Worm (Caenorhabditis elegans) whole organism, L1 larva: ENCODE data around the gene clec-126.

Source experiments
- C04F5.9 ChIP-seq: sonication (generic microtip); optimal IDR thresholded peaks from 2 replicates; lab custom pipeline; 2016; ENCODE audit warnings: missing genetic modification characterization, missing compliant biosample characterization
- blmp-1 ChIP-seq: fragments of 150-350 bp; optimal IDR thresholded peaks from 2 replicates; lab custom pipeline; 2014; ENCODE audit warnings: missing biosample characterization, missing genetic modification characterization
- elt-3 ChIP-seq, 6 experiments: fragments of 150-350 bp in 1 of 6; sonication (generic microtip); optimal IDR thresholded peaks; 2 replicates each; lab custom pipeline; 2017 to 2018; ENCODE audit warnings: missing biosample characterization in 6 of 6, missing genetic modification characterization in 6 of 6, inconsistent platforms in 1 of 6
- lin-39 ChIP-seq: fragments of 150-350 bp; optimal IDR thresholded peaks from 2 replicates; lab custom pipeline; 2014; ENCODE audit warnings: missing biosample characterization, missing genetic modification reagents, missing genetic modification characterization
- mdl-1 ChIP-seq, 2 experiments: fragments of 150-350 bp; optimal IDR thresholded peaks; 2 replicates each; lab custom pipeline; 2014 to 2017; ENCODE audit warnings: missing biosample characterization in 2 of 2, missing genetic modification characterization in 2 of 2, inconsistent platforms in 1 of 2
- mep-1 ChIP-seq: fragments of 150-350 bp; optimal IDR thresholded peaks from 2 replicates; lab custom pipeline; 2014; ENCODE audit warnings: missing biosample characterization, missing genetic modification characterization
- nhr-12 ChIP-seq: sonication (generic microtip); optimal IDR thresholded peaks from 2 replicates; lab custom pipeline; 2017; ENCODE audit warnings: missing biosample characterization, missing genetic modification characterization
- nhr-237 ChIP-seq: fragments of 150-350 bp; optimal IDR thresholded peaks from 2 replicates; lab custom pipeline; 2014; ENCODE audit warnings: missing biosample characterization, missing genetic modification characterization
- nhr-28 ChIP-seq: fragments of 150-350 bp; optimal IDR thresholded peaks from 2 replicates; lab custom pipeline; 2014; ENCODE audit warnings: missing biosample characterization, missing genetic modification characterization
- pqm-1 ChIP-seq: sonication (generic microtip); optimal IDR thresholded peaks from 3 replicates; lab custom pipeline; 2017; ENCODE audit warnings: missing biosample characterization, missing genetic modification characterization
- unc-130 ChIP-seq: fragments of 150-350 bp; optimal IDR thresholded peaks from 2 replicates; lab custom pipeline; 2017; ENCODE audit warnings: missing biosample characterization, missing genetic modification characterization, inconsistent platforms

- TF ChIP-seq unc-130 (tag; lab: Kevin White, UChicago) = no peak
- no peak for TF ChIP-seq mep-1 (tag; lab: Kevin White, UChicago)
- no peak for TF ChIP-seq pqm-1
- no peak for TF ChIP-seq nhr-12 (tag; lab: Kevin White, UChicago)
- no peak for TF ChIP-seq nhr-28 (tag; lab: Kevin White, UChicago)
- no peak for TF ChIP-seq blmp-1
- no peak for TF ChIP-seq mdl-1 (tag; optimal IDR thresholded peaks at IDR 0.05; lab: Kevin White, UChicago)
- TF ChIP-seq nhr-237 = no peak
- no peak for TF ChIP-seq lin-39
- no peak for TF ChIP-seq C04F5.9 (tag; lab: Kevin White, UChicago)
- TF ChIP-seq elt-3 (tag; optimal IDR thresholded peaks at IDR 0.05; lab: Kevin White, UChicago) = no peak
Observed at ce11 chrII:3569118-3569517, 49.8 kb downstream of the clec-126 start, which contains the start of gene clec-127.
